Fruit fly (Drosophila melanogaster): Measurements from ENCODE around the gene CG10512.

Gene CG10512

DNA sequence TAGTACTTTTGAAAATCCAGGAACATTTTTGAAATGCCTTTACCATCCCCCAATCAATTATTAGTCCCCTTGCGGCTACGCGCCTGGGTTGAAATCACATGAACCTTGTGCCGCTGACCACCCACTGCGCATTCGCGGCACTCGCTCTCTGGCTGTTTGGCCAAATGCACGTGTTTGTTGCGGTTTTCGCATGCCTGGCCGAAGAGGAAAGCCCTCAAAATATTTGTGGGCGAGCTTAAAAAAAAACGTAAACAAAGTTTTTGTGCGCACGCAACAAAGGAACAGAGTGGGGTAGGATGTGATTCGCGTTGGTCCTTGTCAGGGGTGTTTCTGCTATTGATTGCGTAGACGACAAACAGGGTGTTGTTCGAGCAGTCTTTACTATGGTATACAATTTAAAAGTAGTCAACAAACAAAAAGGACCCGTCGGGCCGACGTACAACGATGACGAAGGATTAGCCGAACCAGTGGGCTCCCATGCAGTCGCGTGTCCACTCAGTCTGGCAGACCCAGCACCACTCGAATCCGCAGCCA, 8.3 kb upstream of the CG10512 start:
- no peak for TF ChIP-seq h (optimal IDR thresholded peaks at IDR 0.05)
- no peak for TF ChIP-seq psq (optimal IDR thresholded peaks at IDR 0.05)
- no peak for TF ChIP-seq ttk (optimal IDR thresholded peaks at IDR 0.05)
- TF ChIP-seq insv (optimal IDR thresholded peaks at IDR 0.05) = no peak
- no peak for TF ChIP-seq Myc (optimal IDR thresholded peaks at IDR 0.05)
- no peak for TF ChIP-seq Sin3A (optimal IDR thresholded peaks at IDR 0.05)

DNA sequence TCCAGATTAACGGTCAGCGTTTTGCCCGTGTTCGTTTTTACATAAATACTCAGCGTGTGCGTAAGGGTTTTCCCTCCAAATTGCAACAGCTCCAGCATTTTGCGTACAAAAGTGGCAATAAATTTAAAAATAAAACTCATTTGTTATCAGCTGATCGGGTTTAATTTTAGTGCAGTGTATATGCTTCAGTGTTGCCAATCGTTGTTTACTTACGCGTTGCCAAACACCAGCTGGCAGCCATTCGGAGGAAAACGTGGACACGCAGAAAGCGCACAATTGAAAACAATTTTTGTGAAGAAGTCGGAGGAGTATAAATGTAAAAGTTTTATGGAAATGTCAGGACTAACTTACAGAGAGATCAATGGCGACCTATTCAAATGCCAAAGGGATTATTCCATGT, 6.2 kb upstream of the CG10512 start, which contains the start of the genes Targ3 and park:
Gene Targ3, plus strand, starts transcription at position 269 of the 400 bp plus-strand sequence.
Gene park, minus strand, starts transcription at position 291 of the 400 bp plus-strand sequence.
- no peak for TF ChIP-seq psq (optimal IDR thresholded peaks at IDR 0.05)
- TF ChIP-seq Sin3A (optimal IDR thresholded peaks at IDR 0.05) = no peak
- TF ChIP-seq ttk (optimal IDR thresholded peaks at IDR 0.05) = no peak
- no peak for TF ChIP-seq h (optimal IDR thresholded peaks at IDR 0.05)
- TF ChIP-seq insv (optimal IDR thresholded peaks at IDR 0.05) = no peak
- no peak for TF ChIP-seq Myc (optimal IDR thresholded peaks at IDR 0.05)

DNA sequence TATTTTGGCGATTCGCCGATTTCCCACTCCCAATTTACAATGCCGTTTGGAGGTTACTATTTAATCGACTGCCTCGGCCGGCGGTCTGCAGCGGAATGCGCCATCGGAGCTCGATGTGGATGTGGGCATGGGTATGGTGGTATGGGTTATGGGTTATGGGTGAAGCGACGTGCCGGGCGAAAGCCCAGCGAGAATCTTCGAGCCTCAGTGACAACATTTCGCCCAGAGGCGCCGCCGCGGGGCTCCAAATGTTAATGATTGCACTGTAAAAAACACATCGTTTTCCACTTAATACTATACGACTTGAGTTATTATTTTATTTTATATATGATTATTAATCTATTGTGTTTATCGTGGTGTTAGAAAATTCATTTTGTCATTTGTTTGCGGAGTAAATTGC, 2.1 kb upstream of the CG10512 start:
- TF ChIP-seq Sin3A (optimal IDR thresholded peaks at IDR 0.05) (no peak), ttk (optimal IDR thresholded peaks at IDR 0.05) (no peak)

DNA sequence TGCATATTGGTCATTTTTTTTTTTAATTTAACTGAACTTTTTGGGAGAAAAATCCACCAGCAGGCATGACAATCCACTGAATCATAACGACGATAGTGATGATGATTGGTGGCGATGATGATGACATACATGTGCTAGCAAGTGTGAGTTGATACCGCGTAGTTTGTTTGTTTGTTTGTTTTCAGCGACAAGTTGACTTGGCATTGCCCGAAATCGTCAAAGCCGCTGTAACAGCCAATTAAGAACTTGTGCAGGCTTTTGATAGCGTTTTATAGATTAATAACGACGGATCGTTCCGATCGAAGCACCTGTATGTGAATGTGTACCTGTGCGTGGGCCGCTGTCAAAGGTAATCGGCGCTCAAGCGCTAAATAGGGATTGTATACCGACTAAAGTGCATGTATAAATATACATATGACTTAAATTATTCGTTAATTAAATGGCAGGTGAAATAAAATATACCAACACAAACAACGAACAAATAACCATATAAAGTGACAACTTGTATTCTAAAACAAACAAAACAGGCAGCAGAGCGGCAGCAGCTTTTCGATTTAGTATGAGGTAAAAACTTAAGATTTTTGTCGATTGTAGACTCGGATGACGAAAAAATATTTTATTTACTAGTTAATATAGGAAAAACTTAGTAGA, 1.3 kb upstream of the CG10512 start:
- TF ChIP-seq ttk (optimal IDR thresholded peaks at IDR 0.05) = no peak
- no peak for TF ChIP-seq Myc (optimal IDR thresholded peaks at IDR 0.05)
- no peak for TF ChIP-seq h (optimal IDR thresholded peaks at IDR 0.05)
- no peak for TF ChIP-seq psq (optimal IDR thresholded peaks at IDR 0.05)
- TF ChIP-seq Sin3A (optimal IDR thresholded peaks at IDR 0.05) = no peak
- TF ChIP-seq insv (optimal IDR thresholded peaks at IDR 0.05) = no peak

DNA sequence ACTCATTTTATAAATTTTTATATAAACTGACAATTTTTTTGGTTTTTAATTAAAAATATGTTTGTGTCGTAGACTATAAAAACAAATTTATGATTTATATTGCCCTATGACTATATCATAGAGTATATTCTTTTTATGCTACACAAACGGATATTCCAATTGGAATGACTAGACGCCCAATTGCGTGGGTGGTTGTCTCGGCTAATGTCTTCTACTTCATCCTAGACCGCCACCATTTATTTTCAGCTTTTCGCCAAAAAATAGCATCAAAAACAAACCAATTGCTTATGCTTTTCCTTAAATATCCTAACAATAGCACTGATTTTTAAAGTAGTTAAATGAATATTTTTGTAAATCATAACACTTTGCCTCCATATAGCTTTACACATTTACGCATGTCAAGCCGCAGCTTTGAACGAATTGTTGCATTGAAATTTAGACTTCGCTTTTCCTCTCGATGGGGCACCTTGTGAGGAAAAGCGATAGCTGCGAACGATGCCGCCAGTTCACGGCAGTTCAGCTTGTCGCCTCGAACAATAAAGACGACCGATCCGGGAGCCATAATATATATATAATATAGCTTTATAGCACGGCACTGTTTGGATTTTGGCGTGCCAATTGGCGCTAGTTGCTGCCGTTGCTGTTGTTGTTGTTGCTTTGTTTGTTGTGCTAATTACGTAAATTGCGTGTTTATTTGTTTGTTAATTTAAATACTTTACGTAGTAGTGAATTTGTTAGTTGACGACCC, 517 bp upstream of the CG10512 start:
- TF ChIP-seq ttk (optimal IDR thresholded peaks at IDR 0.05) (no peak), insv (optimal IDR thresholded peaks at IDR 0.05) (peak; percentile 97)

DNA sequence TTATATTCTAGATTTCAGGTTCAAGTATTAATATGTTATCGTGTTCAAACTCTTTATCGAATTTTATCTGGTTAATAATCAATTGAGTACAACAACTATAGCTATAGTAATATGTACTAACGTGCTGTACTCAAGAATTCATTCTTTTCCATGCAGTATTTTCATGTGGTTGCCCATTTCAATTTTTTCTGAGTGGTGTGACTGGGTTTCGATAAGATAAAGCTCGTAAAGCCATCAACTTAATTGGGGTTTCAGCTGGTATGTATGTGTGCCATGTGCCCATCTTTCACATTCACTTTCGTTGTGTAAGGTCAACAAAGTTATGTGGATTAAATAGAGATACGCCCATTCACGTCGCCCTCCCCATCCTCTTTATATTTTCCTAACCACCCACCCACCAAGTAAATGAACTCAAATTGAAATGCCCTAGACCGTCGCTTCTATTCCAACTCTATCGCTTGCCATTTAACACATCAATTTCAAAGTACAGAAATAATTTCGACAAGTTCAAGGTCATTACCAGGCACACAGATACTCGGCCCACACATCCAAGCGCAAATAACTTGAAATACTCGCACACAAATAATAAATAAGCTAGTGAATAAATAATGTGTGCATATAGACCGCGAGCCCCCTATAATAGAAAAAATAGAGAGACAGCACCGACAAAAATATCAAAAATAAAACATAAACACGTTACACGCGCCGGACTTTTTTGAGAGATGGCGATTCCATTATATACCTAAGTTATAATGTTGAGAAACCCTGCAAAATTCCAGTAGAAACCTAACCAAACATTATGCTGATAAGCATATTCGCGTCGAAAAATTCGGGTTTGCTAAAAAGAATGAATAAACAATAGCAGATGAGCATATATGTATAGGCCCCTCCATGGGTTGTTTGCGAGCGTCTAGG, 2.1 kb downstream of the CG10512 start:
- TF ChIP-seq Sin3A (optimal IDR thresholded peaks at IDR 0.05) (no peak), ttk (optimal IDR thresholded peaks at IDR 0.05) (no peak), h (optimal IDR thresholded peaks at IDR 0.05) (no peak), insv (optimal IDR thresholded peaks at IDR 0.05) (no peak), Myc (optimal IDR thresholded peaks at IDR 0.05) (no peak), psq (optimal IDR thresholded peaks at IDR 0.05) (no peak)

DNA sequence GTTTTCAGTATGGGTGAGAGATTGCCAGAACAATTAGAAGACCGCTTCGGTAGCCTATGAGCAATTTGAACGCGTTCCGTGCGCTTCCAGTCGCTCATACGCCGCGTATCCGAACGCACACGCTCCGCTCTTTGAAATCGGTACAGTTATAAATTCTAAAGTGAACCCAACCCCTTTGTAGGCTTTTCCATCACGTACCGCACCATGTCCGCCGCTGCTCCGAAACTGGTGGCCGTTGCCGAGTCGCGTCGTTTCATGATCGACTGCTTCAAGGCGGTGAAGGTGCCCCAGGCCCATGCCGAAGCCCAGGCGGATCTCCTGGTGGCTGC, 2.7 kb downstream of the CG10512 start:
- TF ChIP-seq Sin3A (optimal IDR thresholded peaks at IDR 0.05) (no peak), h (optimal IDR thresholded peaks at IDR 0.05) (no peak), psq (optimal IDR thresholded peaks at IDR 0.05) (no peak)

DNA sequence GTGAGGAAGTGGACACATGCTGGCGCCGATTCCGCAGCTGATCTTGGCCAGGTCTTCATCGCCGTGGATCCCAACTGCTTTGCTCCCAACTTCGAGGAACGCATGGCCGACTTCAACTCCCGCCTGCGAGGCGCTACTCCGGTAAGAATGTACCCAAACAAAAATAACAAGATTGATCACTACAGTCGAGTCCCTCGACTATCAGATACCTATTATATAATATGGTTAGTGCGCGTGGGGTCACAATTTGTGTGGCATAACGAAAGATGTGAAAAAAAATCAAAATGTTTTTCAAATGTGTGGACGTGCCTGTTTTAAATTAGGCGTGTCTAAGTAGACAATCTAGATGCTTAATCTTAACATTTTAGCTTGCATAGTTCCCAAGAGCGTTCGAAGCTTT, 3.8 kb downstream of the CG10512 start:
- TF ChIP-seq psq (optimal IDR thresholded peaks at IDR 0.05) = no peak
- no peak for TF ChIP-seq h (optimal IDR thresholded peaks at IDR 0.05)
- TF ChIP-seq Myc (optimal IDR thresholded peaks at IDR 0.05) = no peak
- TF ChIP-seq Sin3A (optimal IDR thresholded peaks at IDR 0.05) = no peak

DNA sequence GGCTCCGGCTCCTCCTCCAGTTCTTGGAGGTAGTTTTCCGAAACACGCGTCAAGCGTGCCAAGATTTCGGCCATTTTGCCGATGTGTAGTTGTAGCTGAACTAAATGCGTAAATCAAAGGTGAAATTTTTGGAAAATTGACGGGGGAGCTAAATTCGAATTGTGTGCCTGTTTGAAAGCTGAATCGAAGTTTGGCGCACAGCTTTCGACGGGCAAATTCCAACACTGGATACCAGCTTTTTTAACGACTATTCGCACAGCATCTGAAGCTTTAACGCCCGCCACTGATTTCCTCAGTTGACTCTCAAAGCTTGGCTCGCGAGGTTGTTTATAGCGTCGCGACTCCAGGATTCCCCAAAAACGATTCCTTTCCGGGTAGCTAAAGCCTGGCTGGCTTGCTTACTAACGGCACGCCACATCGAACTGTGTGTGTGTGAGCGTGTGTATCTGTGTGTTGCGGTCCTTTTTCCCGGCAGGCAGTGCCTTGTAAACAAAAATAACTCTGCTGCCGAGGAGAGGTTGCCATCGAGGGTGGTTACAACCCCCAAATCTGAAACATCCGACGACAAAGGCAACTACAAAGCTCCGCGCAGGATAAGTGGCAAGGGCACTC, 7.3 kb downstream of the CG10512 start, which contains the start of the genes CG10510 and CG10508:
Gene CG10510, minus strand, starts transcription at position 164 of the 612 bp plus-strand sequence.
Gene CG10508, plus strand, starts transcription at position 295 of the 612 bp plus-strand sequence.
- no peak for TF ChIP-seq ttk (optimal IDR thresholded peaks at IDR 0.05)
- no peak for TF ChIP-seq h (optimal IDR thresholded peaks at IDR 0.05)
- TF ChIP-seq insv (optimal IDR thresholded peaks at IDR 0.05) = no peak
- TF ChIP-seq Sin3A (optimal IDR thresholded peaks at IDR 0.05) = no peak
- no peak for TF ChIP-seq Myc (optimal IDR thresholded peaks at IDR 0.05)
- no peak for TF ChIP-seq psq (optimal IDR thresholded peaks at IDR 0.05)

DNA sequence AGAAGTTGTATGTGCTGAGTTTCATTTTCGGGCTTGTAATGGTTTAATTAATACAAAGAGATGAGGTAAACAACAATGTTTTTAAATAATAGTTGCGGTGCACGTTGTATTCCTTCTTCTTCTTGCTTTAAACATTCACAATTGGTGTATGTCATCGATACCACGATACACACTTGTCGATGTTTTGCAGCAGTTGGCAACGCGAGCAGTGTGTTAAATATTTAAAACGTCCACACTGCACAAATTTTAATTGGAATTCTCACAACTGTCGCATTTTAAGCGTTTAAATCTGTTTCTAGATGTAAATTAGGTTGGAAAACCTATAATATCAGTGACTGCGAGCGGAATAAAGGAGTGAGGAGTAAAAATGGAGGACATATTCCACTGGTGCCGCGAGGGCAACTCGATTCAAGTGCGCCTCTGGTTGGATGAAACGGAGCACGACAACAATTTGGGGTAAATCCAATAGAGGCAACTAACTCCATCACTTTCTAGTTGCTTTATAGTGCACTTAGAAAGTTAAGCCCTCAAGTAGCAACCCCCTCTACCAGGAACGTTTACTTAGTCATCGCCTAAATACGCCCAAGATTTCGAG, 14.1 kb downstream of the CG10512 start, which contains the start of the genes Trmt112 and Ilk:
Gene Trmt112, minus strand, starts transcription at position 143 of the 595 bp plus-strand sequence.
Gene Ilk, plus strand, starts transcription at position 205 of the 595 bp plus-strand sequence.
- TF ChIP-seq h (optimal IDR thresholded peaks at IDR 0.05) = no peak
- no peak for TF ChIP-seq ttk (optimal IDR thresholded peaks at IDR 0.05)
- TF ChIP-seq psq (optimal IDR thresholded peaks at IDR 0.05) = no peak

DNA sequence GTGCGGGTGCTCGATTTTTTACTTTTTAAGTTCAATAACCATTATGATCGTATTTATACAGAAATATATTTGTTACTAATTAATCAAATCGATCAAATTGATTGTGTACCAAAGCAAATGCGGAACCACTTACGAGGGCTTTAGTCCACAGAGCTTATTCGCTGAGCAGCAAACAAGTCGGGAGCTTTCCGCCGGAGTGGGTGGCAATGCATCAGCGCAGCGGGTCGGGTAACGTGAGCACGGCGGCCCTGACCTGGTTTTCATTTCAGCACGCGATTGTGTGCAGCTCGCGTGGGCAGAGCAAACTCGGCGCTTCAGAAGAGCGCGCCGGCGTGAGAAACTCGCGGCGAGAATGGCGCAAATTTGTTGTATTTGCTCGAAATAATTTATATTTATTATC, 16.4 kb downstream of the CG10512 start:
- TF ChIP-seq h (optimal IDR thresholded peaks at IDR 0.05) (no peak), Sin3A (optimal IDR thresholded peaks at IDR 0.05) (no peak), ttk (optimal IDR thresholded peaks at IDR 0.05) (no peak), psq (optimal IDR thresholded peaks at IDR 0.05) (no peak), insv (optimal IDR thresholded peaks at IDR 0.05) (no peak), Myc (optimal IDR thresholded peaks at IDR 0.05) (no peak)
